Fruit fly (Drosophila melanogaster) whole organism, adult: ENCODE results near the gene elgi.

Source experiments
- CG1620 ChIP-seq: fragments of 200-800 bp; sonication (Bioruptor generic); optimal IDR thresholded peaks from 2 replicates; lab custom pipeline; 2016; ENCODE audit warnings: missing biosample characterization, missing genetic modification characterization
- CG33017 ChIP-seq: fragments of 200-800 bp; sonication (Bioruptor generic); optimal IDR thresholded peaks from 2 replicates; lab custom pipeline; 2018; ENCODE audit warnings: missing biosample characterization, mild to moderate bottlenecking, missing genetic modification characterization, moderate library complexity
- CG5204 ChIP-seq: fragments of 200-800 bp; sonication (Bioruptor generic); optimal IDR thresholded peaks from 2 replicates; lab custom pipeline; 2016; ENCODE audit warnings: missing biosample characterization, missing genetic modification characterization
- CG7045 ChIP-seq: fragments of 200-800 bp; sonication (Bioruptor generic); optimal IDR thresholded peaks from 2 replicates; lab custom pipeline; 2017; ENCODE audit warnings: missing biosample characterization, mild to moderate bottlenecking, missing genetic modification characterization
- Crg-1 ChIP-seq: fragments of 200-800 bp; sonication (Bioruptor generic); optimal IDR thresholded peaks from 2 replicates; lab custom pipeline; 2016; ENCODE audit warnings: missing biosample characterization, missing genetic modification characterization
- bab1 ChIP-seq: fragments of 200-800 bp; sonication (Bioruptor generic); optimal IDR thresholded peaks from 3 replicates; lab custom pipeline; 2019; ENCODE audit warnings: missing biosample characterization, mild to moderate bottlenecking, missing genetic modification characterization, moderate library complexity
- cic ChIP-seq: fragments of 200-800 bp; sonication (Bioruptor generic); optimal IDR thresholded peaks from 2 replicates; lab custom pipeline; 2017; ENCODE audit warnings: missing biosample characterization, mild to moderate bottlenecking, missing genetic modification characterization, moderate library complexity
- cnc ChIP-seq, 2 experiments: fragments of >200 bp; optimal IDR thresholded peaks; 2 replicates each; lab custom pipeline; 2017
- kay ChIP-seq: fragments of 200-800 bp; sonication (Bioruptor generic); peaks from one replicate; lab custom pipeline; 2016; ENCODE audit warnings: missing biosample characterization, missing genetic modification characterization, borderline replicate concordance
- ovo ChIP-seq: fragments of 200-800 bp; sonication (Bioruptor generic); optimal IDR thresholded peaks from 2 replicates; lab custom pipeline; 2016; ENCODE audit warnings: missing biosample characterization, missing genetic modification characterization
- tj ChIP-seq: fragments of 200-800 bp; sonication (Bioruptor generic); optimal IDR thresholded peaks from 3 replicates; lab custom pipeline; 2017; ENCODE audit warnings: missing biosample characterization, mild to moderate bottlenecking, missing genetic modification characterization, moderate library complexity
- toe ChIP-seq: fragments of 200-800 bp; sonication (Bioruptor generic); optimal IDR thresholded peaks from 2 replicates; lab custom pipeline; 2016; ENCODE audit warnings: missing biosample characterization, missing genetic modification characterization

dm6 chr3L:15953892-15954291 is 2.5 kb upstream of the elgi start:
- TF ChIP-seq ovo (GFP tag; lab: Kevin White, UChicago) (no peak), cic (GFP tag; lab: Kevin White, UChicago) (no peak), CG1620 (GFP tag; lab: Kevin White, UChicago) (no peak), cnc (optimal IDR thresholded peaks at IDR 0.05; lab: Kevin White, UChicago) (no peak), Crg-1 (no peak), toe (no peak), CG5204 (GFP tag; lab: Kevin White, UChicago) (no peak), tj (GFP tag; lab: Kevin White, UChicago) (no peak), CG33017 (tag; lab: Kevin White, UChicago) (no peak), kay (GFP tag; lab: Kevin White, UChicago) (no peak), bab1 (GFP tag; lab: Kevin White, UChicago) (no peak), CG7045 (GFP tag; lab: Kevin White, UChicago) (no peak)
